Fruit fly (Drosophila melanogaster) whole organism, embryonic: ENCODE results near the gene CG8369.

ENCODE experiments used
- Ada2b ChIP-seq: fragments of 200-800 bp; sonication (Bioruptor generic); IDR thresholded peaks from 2 replicates; pipeline ENCODE4 v1.3.6; 2022; ENCODE audit warnings: missing biosample characterization, missing genetic modification characterization
- Bdp1 ChIP-seq: fragments of 200-800 bp; sonication (Bioruptor generic); optimal IDR thresholded peaks from 3 replicates; lab custom pipeline; 2016; ENCODE audit warnings: missing biosample characterization, missing genetic modification characterization
- CG11085 ChIP-seq: fragments of 200-800 bp; sonication (Bioruptor generic); IDR thresholded peaks from 2 replicates; pipeline ENCODE4 v1.3.6; 2022; ENCODE audit warnings: missing biosample characterization, missing genetic modification characterization
- CG11695 ChIP-seq: fragments of 200-800 bp; sonication (Bioruptor generic); IDR thresholded peaks from 3 replicates; pipeline ENCODE4 v1.3.6; 2022; ENCODE audit warnings: missing biosample characterization, missing genetic modification characterization
- CG12071 ChIP-seq: fragments of 200-800 bp; sonication (Bioruptor generic); optimal IDR thresholded peaks from 3 replicates; lab custom pipeline; 2018; ENCODE audit warnings: missing biosample characterization, mild to moderate bottlenecking, missing genetic modification characterization
- CG13296 ChIP-seq: fragments of 200-800 bp; sonication (Bioruptor generic); optimal IDR thresholded peaks from 3 replicates; lab custom pipeline; 2018; ENCODE audit warnings: missing biosample characterization, mild to moderate bottlenecking, missing genetic modification characterization
- CG13624 ChIP-seq: fragments of 200-800 bp; sonication (Bioruptor generic); optimal IDR thresholded peaks from 2 replicates; lab custom pipeline; 2016; ENCODE audit warnings: missing biosample characterization, missing genetic modification characterization
- CG13894 ChIP-seq: fragments of 200-800 bp; sonication (Bioruptor generic); optimal IDR thresholded peaks from 3 replicates; lab custom pipeline; 2018; ENCODE audit warnings: missing biosample characterization, mild to moderate bottlenecking, missing genetic modification characterization, moderate library complexity
- CG14050 ChIP-seq: fragments of 200-800 bp; sonication (Bioruptor generic); IDR thresholded peaks from 3 replicates; pipeline ENCODE4 v1.3.6; 2022; ENCODE audit warnings: missing biosample characterization, missing genetic modification characterization
- CG14710 ChIP-seq: fragments of 200-800 bp; sonication (Bioruptor generic); optimal IDR thresholded peaks from 3 replicates; lab custom pipeline; 2019; ENCODE audit warnings: missing biosample characterization, mild to moderate bottlenecking, missing genetic modification characterization, moderate library complexity
- CG1529 ChIP-seq: fragments of 200-800 bp; sonication (Bioruptor generic); optimal IDR thresholded peaks from 3 replicates; lab custom pipeline; 2018; ENCODE audit warnings: missing biosample characterization, missing genetic modification characterization
- CG15601 ChIP-seq: fragments of 200-800 bp; sonication (Bioruptor generic); optimal IDR thresholded peaks from 3 replicates; lab custom pipeline; 2019; ENCODE audit warnings: missing biosample characterization, mild to moderate bottlenecking, missing genetic modification characterization, moderate library complexity
- CG15696 ChIP-seq: fragments of 200-800 bp; sonication (Bioruptor generic); optimal IDR thresholded peaks from 2 replicates; lab custom pipeline; 2019; ENCODE audit warnings: missing biosample characterization, mild to moderate bottlenecking, missing genetic modification characterization, moderate library complexity
- CG16815 ChIP-seq: fragments of 200-800 bp; sonication (Bioruptor generic); optimal IDR thresholded peaks from 3 replicates; lab custom pipeline; 2017; ENCODE audit warnings: missing biosample characterization, mild to moderate bottlenecking, missing genetic modification characterization
- CG17361 ChIP-seq: fragments of 200-800 bp; sonication (Bioruptor generic); IDR thresholded peaks from 3 replicates; pipeline ENCODE4 v1.3.6; 2022; ENCODE audit warnings: missing biosample characterization, missing genetic modification characterization
- CG18262 ChIP-seq: fragments of 200-800 bp; optimal IDR thresholded peaks from 3 replicates; lab custom pipeline; 2019; ENCODE audit warnings: missing biosample characterization, mild to moderate bottlenecking, missing genetic modification characterization, moderate library complexity
- CG33213 ChIP-seq: fragments of 200-800 bp; sonication (Bioruptor generic); optimal IDR thresholded peaks from 3 replicates; lab custom pipeline; 2016; ENCODE audit warnings: missing biosample characterization, missing genetic modification characterization
- CG43689 ChIP-seq: fragments of 200-800 bp; sonication (Bioruptor generic); IDR thresholded peaks from 2 replicates; pipeline ENCODE4 v1.3.6; 2022; ENCODE audit warnings: missing biosample characterization, missing genetic modification characterization
- CG4730 ChIP-seq: fragments of 200-800 bp; sonication (Bioruptor generic); IDR thresholded peaks from 2 replicates; pipeline ENCODE4 v1.3.6; 2022; ENCODE audit warnings: missing biosample characterization, missing genetic modification characterization
- CG4820 ChIP-seq: fragments of 200-800 bp; sonication (Bioruptor generic); optimal IDR thresholded peaks from 3 replicates; lab custom pipeline; 2016; ENCODE audit warnings: missing biosample characterization, missing genetic modification characterization
- CG7556 ChIP-seq: fragments of 200-800 bp; sonication (Bioruptor generic); optimal IDR thresholded peaks from 2 replicates; lab custom pipeline; 2017; ENCODE audit warnings: missing biosample characterization, mild to moderate bottlenecking, missing genetic modification characterization
- CG9215 ChIP-seq: fragments of 200-800 bp; sonication (Bioruptor generic); IDR thresholded peaks from 2 replicates; pipeline ENCODE4 v1.3.6; 2022; ENCODE audit warnings: missing biosample characterization, missing genetic modification characterization
- CG9817 ChIP-seq: fragments of 200-800 bp; sonication (Bioruptor generic); optimal IDR thresholded peaks from 2 replicates; lab custom pipeline; 2018; ENCODE audit warnings: missing biosample characterization, mild to moderate bottlenecking, missing genetic modification characterization, moderate library complexity
- E2f1 ChIP-seq: fragments of 200-800 bp; sonication (Bioruptor generic); IDR thresholded peaks from 2 replicates; pipeline ENCODE4 v1.3.6; 2022; ENCODE audit warnings: missing biosample characterization, missing genetic modification characterization
- Fer2 ChIP-seq: fragments of 200-800 bp; sonication (Bioruptor generic); optimal IDR thresholded peaks from 2 replicates; lab custom pipeline; 2018; ENCODE audit warnings: missing biosample characterization, mild to moderate bottlenecking, missing genetic modification characterization, moderate library complexity
- HHEX ChIP-seq: fragments of 200-800 bp; sonication (Bioruptor generic); optimal IDR thresholded peaks from 3 replicates; lab custom pipeline; 2017; ENCODE audit warnings: missing biosample characterization, mild to moderate bottlenecking, missing genetic modification characterization, missing genetic modification reagents
- Hr39 ChIP-seq: fragments of >200 bp; optimal IDR thresholded peaks from 2 replicates; lab custom pipeline; 2017
- MTF-1 ChIP-seq: fragments of 200-800 bp; sonication (Bioruptor generic); optimal IDR thresholded peaks from 2 replicates; lab custom pipeline; 2018; ENCODE audit warnings: missing biosample characterization, mild to moderate bottlenecking, missing genetic modification characterization, borderline replicate concordance
- Mes4 ChIP-seq: fragments of 200-800 bp; sonication (Bioruptor generic); optimal IDR thresholded peaks from 2 replicates; lab custom pipeline; 2016; ENCODE audit warnings: missing biosample characterization, missing genetic modification characterization
- NC2α ChIP-seq: fragments of 200-800 bp; sonication (Bioruptor generic); optimal IDR thresholded peaks from 2 replicates; lab custom pipeline; 2016; ENCODE audit warnings: missing biosample characterization, missing genetic modification characterization
- Nf-YA ChIP-seq: fragments of 200-800 bp; sonication (Bioruptor generic); IDR thresholded peaks from 2 replicates; pipeline ENCODE4 v1.3.6; 2022; ENCODE audit warnings: missing biosample characterization, missing genetic modification characterization
- Rfx ChIP-seq: fragments of 200-800 bp; sonication (Bioruptor generic); IDR thresholded peaks from 2 replicates; pipeline ENCODE4 v1.3.6; 2022; ENCODE audit warnings: missing biosample characterization, missing genetic modification characterization
- Ssrp ChIP-seq: fragments of 200-800 bp; sonication (Bioruptor generic); optimal IDR thresholded peaks from 2 replicates; lab custom pipeline; 2018; ENCODE audit warnings: missing biosample characterization, mild to moderate bottlenecking, missing genetic modification characterization, moderate library complexity
- TFAM ChIP-seq: fragments of 200-800 bp; sonication (Bioruptor generic); optimal IDR thresholded peaks from 2 replicates; lab custom pipeline; 2017; ENCODE audit warnings: missing biosample characterization, missing genetic modification characterization, inconsistent platforms
- Xrp1 ChIP-seq: fragments of 200-800 bp; sonication (Bioruptor generic); IDR thresholded peaks from 2 replicates; pipeline ENCODE4 v1.3.6; 2022; ENCODE audit warnings: missing biosample characterization, missing genetic modification characterization
- YL-1 ChIP-seq: fragments of 200-800 bp; sonication (Bioruptor generic); optimal IDR thresholded peaks from 3 replicates; lab custom pipeline; 2017; ENCODE audit warnings: missing biosample characterization, mild to moderate bottlenecking, missing genetic modification characterization
- al ChIP-seq: fragments of 200-800 bp; sonication (Bioruptor generic); IDR thresholded peaks from 2 replicates; pipeline ENCODE4 v1.3.6; 2022; ENCODE audit warnings: missing biosample characterization, missing genetic modification characterization
- bigmax ChIP-seq: fragments of 200-800 bp; sonication (Bioruptor generic); optimal IDR thresholded peaks from 2 replicates; lab custom pipeline; 2018; ENCODE audit warnings: missing biosample characterization, mild to moderate bottlenecking, missing genetic modification characterization
- grau ChIP-seq: fragments of 200-800 bp; optimal IDR thresholded peaks from 3 replicates; lab custom pipeline; 2019; ENCODE audit warnings: missing biosample characterization, mild to moderate bottlenecking, missing genetic modification characterization, moderate library complexity
- gro ChIP-seq: fragments of 200-800 bp; sonication (Bioruptor generic); optimal IDR thresholded peaks from 2 replicates; lab custom pipeline; 2016; ENCODE audit warnings: missing biosample characterization, missing genetic modification characterization
- hb ChIP-seq: fragments of 200-800 bp; sonication (Bioruptor generic); IDR thresholded peaks from 3 replicates; pipeline ENCODE4 v1.3.6; 2022; ENCODE audit warnings: missing biosample characterization, missing genetic modification characterization; ENCODE audit not compliant: partially characterized antibody
- klu ChIP-seq: fragments of 200-800 bp; sonication (Bioruptor generic); IDR thresholded peaks from 2 replicates; pipeline ENCODE4 v1.3.6; 2022; ENCODE audit warnings: missing biosample characterization, missing genetic modification characterization
- mld ChIP-seq: fragments of 200-800 bp; sonication (Bioruptor generic); IDR thresholded peaks from 3 replicates; pipeline ENCODE4 v1.3.6; 2022; ENCODE audit warnings: missing biosample characterization, missing genetic modification characterization; ENCODE audit not compliant: partially characterized antibody
- pan ChIP-seq, 4 experiments: fragments of >200 bp in 3 of 4; fragments of 200-800 bp in 1 of 4; sonication (Bioruptor generic) in 1 of 4; optimal IDR thresholded peaks in 3 of 4; IDR thresholded peaks in 1 of 4; 2 replicates each; pipeline versions ENCODE4 v1.3.6 to Lab custom; 2017 to 2022; ENCODE audit warnings: missing biosample characterization in 2 of 4, missing genetic modification characterization in 2 of 4, mixed read lengths in 1 of 4
- pnt ChIP-seq: fragments of 200-800 bp; sonication (Bioruptor generic); optimal IDR thresholded peaks from 3 replicates; lab custom pipeline; 2016; ENCODE audit warnings: missing biosample characterization, missing genetic modification characterization
- pzg ChIP-seq: fragments of 200-800 bp; sonication (Bioruptor generic); optimal IDR thresholded peaks from 3 replicates; lab custom pipeline; 2018; ENCODE audit warnings: missing biosample characterization, mild to moderate bottlenecking, missing genetic modification characterization, moderate library complexity
- sd ChIP-seq: fragments of 200-800 bp; sonication (Bioruptor generic); optimal IDR thresholded peaks from 3 replicates; lab custom pipeline; 2018; ENCODE audit warnings: missing biosample characterization, mild to moderate bottlenecking, missing genetic modification characterization, moderate library complexity
- sens-2 ChIP-seq: fragments of 200-800 bp; sonication (Bioruptor generic); IDR thresholded peaks from 2 replicates; pipeline ENCODE4 v1.3.6; 2022; ENCODE audit warnings: missing biosample characterization, missing genetic modification characterization
- tio ChIP-seq: fragments of 200-800 bp; sonication (Bioruptor generic); optimal IDR thresholded peaks from 2 replicates; lab custom pipeline; 2017; ENCODE audit warnings: missing biosample characterization, missing genetic modification characterization, inconsistent platforms
- tup ChIP-seq: fragments of 200-800 bp; sonication (Bioruptor generic); optimal IDR thresholded peaks from 2 replicates; lab custom pipeline; 2016; ENCODE audit warnings: missing biosample characterization, mild to moderate bottlenecking, missing genetic modification characterization, moderate library complexity
- zfh1 ChIP-seq: fragments of 200-800 bp; sonication (Bioruptor generic); IDR thresholded peaks from 3 replicates; pipeline ENCODE4 v1.3.6; 2022; ENCODE audit warnings: missing biosample characterization, missing genetic modification characterization

Gene CG8369

dm6 chr3R:8808518-8808921 is 13.3 kb upstream of the CG8369 start (continued):
- peak; percentile 51 for TF ChIP-seq sd (tag; lab: Kevin White, UChicago)
- TF ChIP-seq Hr39, result no peak
- TF ChIP-seq al, result no peak
- TF ChIP-seq CG12071 (GFP tag; lab: Kevin White, UChicago), result no peak
- TF ChIP-seq sens-2, result 0 out of 2 replicates have a peak, but pooled peaks have one; percentile 51
- peak; percentile 1 for TF ChIP-seq TFAM (GFP tag; lab: Kevin White, UChicago)
- TF ChIP-seq CG13894 (tag; lab: Kevin White, UChicago), result no peak
- TF ChIP-seq CG16815 (GFP tag; lab: Kevin White, UChicago), result peak; percentile 89
- no peak for TF ChIP-seq CG14050 (GFP tag; lab: Robert Waterston, UW)
- TF ChIP-seq tio, result no peak
- TF ChIP-seq CG11695, result peak; percentile 27; the same call in 1 of the 3 replicates
- TF ChIP-seq Fer2 (tag; lab: Kevin White, UChicago), result no peak
- peak; percentile 40 for TF ChIP-seq CG33213 (GFP tag; lab: Kevin White, UChicago)
- peak; percentile 5 for TF ChIP-seq Bdp1
- no peak for TF ChIP-seq Nf-YA (GFP tag; lab: Robert Waterston, UW)
- peak; percentile 73 for TF ChIP-seq CG4820 (GFP tag; lab: Kevin White, UChicago)
- no peak for TF ChIP-seq CG13296 (GFP tag; lab: Kevin White, UChicago)
- no peak for TF ChIP-seq hb (GFP tag; lab: Robert Waterston, UW)
- no peak for TF ChIP-seq pan (optimal IDR thresholded peaks at IDR 0.05; lab: Kevin White, UChicago)
- TF ChIP-seq pan (GFP tag; optimal IDR thresholded peaks at IDR 0.05 in 1 of 2, IDR thresholded peaks at IDR 0.05 in 1 of 2), result peak in 1 of 2 experiments; percentile 67
- no peak for TF ChIP-seq CG9817
- TF ChIP-seq CG13624 (GFP tag; lab: Kevin White, UChicago), result peak; percentile 20
- TF ChIP-seq Rfx, result 0 out of 2 replicates have a peak, but pooled peaks have one; percentile 8
- TF ChIP-seq CG15696 (tag; lab: Kevin White, UChicago), result peak; percentile 99
- TF ChIP-seq CG4730 (GFP tag; lab: Robert Waterston, UW), result no peak
- peak; percentile 86 for TF ChIP-seq CG7556 (GFP tag; lab: Kevin White, UChicago)
- peak; percentile 87 for TF ChIP-seq Xrp1 (GFP tag; lab: Robert Waterston, UW)
- TF ChIP-seq pzg, result no peak
- peak; percentile 49 for TF ChIP-seq Mes4 (GFP tag; lab: Kevin White, UChicago)
- peak; percentile 79 for TF ChIP-seq grau (tag; lab: Kevin White, UChicago)
- peak; percentile 9 for TF ChIP-seq HHEX (GFP tag; lab: Kevin White, UChicago)
- no peak for TF ChIP-seq CG43689 (GFP tag; lab: Robert Waterston, UW)
- peak; percentile 95 for TF ChIP-seq CG14710 (tag; lab: Kevin White, UChicago)
- peak; percentile 58 for TF ChIP-seq CG1529
- TF ChIP-seq E2f1, result peak; percentile 31; the same call in 1 of the 2 replicates
- no peak for TF ChIP-seq MTF-1 (GFP tag; lab: Kevin White, UChicago)
- no peak for TF ChIP-seq Ada2b (GFP tag; lab: Robert Waterston, UW)
- peak; percentile 57 for TF ChIP-seq pnt (GFP tag; lab: Kevin White, UChicago)
- no peak for TF ChIP-seq CG11085 (GFP tag; lab: Robert Waterston, UW)
- peak; percentile 90 for TF ChIP-seq CG17361 (GFP tag; lab: Robert Waterston, UW)
- no peak for TF ChIP-seq bigmax
- TF ChIP-seq tup, result peak; percentile 18
- peak; percentile 23 for TF ChIP-seq YL-1
- peak; percentile 81 for TF ChIP-seq zfh1 (GFP tag; lab: Robert Waterston, UW)
- no peak for TF ChIP-seq mld
- peak; percentile 40 for TF ChIP-seq NC2α (GFP tag; lab: Kevin White, UChicago)
- TF ChIP-seq CG9215 (GFP tag; lab: Robert Waterston, UW), result no peak
- peak; percentile 73 for TF ChIP-seq CG15601 (tag; lab: Kevin White, UChicago)
- TF ChIP-seq Ssrp (tag; lab: Kevin White, UChicago), result peak; percentile 78
- peak; percentile 96 for TF ChIP-seq CG18262 (tag; lab: Kevin White, UChicago)
- no peak for TF ChIP-seq gro (GFP tag; lab: Kevin White, UChicago)
- no peak for TF ChIP-seq klu (GFP tag; lab: Robert Waterston, UW)
